Worm (Caenorhabditis elegans): ENCODE results near the gene Y45F10D.7.

Y45F10D.7 gene

DNA sequence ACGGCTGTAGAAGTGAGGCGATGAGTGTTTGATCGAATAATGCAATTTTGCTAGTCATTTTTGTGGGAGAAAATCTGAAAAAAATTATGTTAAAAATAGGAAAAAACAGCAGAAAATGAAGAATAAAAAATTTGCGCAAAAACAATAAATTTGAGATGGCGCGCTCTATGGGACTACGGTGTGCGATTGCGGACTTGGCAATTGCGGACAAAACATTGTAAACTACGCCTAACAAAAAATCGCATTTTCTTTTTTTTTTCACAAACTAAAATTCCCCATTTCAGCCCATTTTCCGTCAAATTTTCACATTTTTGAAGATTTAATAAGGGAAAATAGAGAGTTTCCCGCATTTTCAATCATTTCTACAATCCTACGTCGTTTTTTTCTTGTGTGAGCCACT is at the start of gene Y45F10D.7, which contains the start of gene sas-6:
Gene Y45F10D.7 (plus strand): TSS at position 256 of the 400 bp plus-strand sequence.
Gene sas-6 (minus strand): TSS at position 80 of the 400 bp plus-strand sequence.
- no peak for TF ChIP-seq ztf-11 (tag; optimal IDR thresholded peaks at IDR 0.05)
- TF ChIP-seq ceh-28 (tag; optimal IDR thresholded peaks at IDR 0.05) = no peak
- TF ChIP-seq nhr-76 (tag; optimal IDR thresholded peaks at IDR 0.05) = no peak
- TF ChIP-seq elt-2 (tag; optimal IDR thresholded peaks at IDR 0.05) = peak; percentile 5
- TF ChIP-seq aly-2 (tag; optimal IDR thresholded peaks at IDR 0.05) = no peak
- peak; percentile 54 for TF ChIP-seq lin-39 (tag; optimal IDR thresholded peaks at IDR 0.05)
- TF ChIP-seq egl-5 (tag; optimal IDR thresholded peaks at IDR 0.05) = peak; percentile 86
- no peak for TF ChIP-seq mml-1 (tag; optimal IDR thresholded peaks at IDR 0.05)
- no peak for TF ChIP-seq fkh-2 (tag; optimal IDR thresholded peaks at IDR 0.05)
- peak; percentile 12 for TF ChIP-seq lsy-12 (tag; optimal IDR thresholded peaks at IDR 0.05)
- no peak for TF ChIP-seq ztf-4 (tag; optimal IDR thresholded peaks at IDR 0.05)
- TF ChIP-seq R02D3.7 (tag; optimal IDR thresholded peaks at IDR 0.05) = peak; percentile 24
- TF ChIP-seq ceh-9 (tag; optimal IDR thresholded peaks at IDR 0.05) = no peak
- no peak for TF ChIP-seq nhr-67 (tag; optimal IDR thresholded peaks at IDR 0.05)
- no peak for TF ChIP-seq ama-1 (optimal IDR thresholded peaks at IDR 0.05)
- TF ChIP-seq ZK546.5 (tag; optimal IDR thresholded peaks at IDR 0.05) = no peak
- no peak for TF ChIP-seq unc-39 (tag; optimal IDR thresholded peaks at IDR 0.05)
- TF ChIP-seq jun-1 (tag; optimal IDR thresholded peaks at IDR 0.05) = no peak
- TF ChIP-seq tbx-2 (tag; optimal IDR thresholded peaks at IDR 0.05) = no peak
- no peak for TF ChIP-seq egl-27 (tag; optimal IDR thresholded peaks at IDR 0.05)
- no peak for TF ChIP-seq fos-1 (tag; optimal IDR thresholded peaks at IDR 0.05)
- TF ChIP-seq nhr-237 (tag; optimal IDR thresholded peaks at IDR 0.05) = no peak
- no peak for TF ChIP-seq fkh-10 (GFP tag; optimal IDR thresholded peaks at IDR 0.05)
- TF ChIP-seq zag-1 (tag; optimal IDR thresholded peaks at IDR 0.05) = no peak
- peak; percentile 81 for TF ChIP-seq lin-15B (tag; optimal IDR thresholded peaks at IDR 0.05)
- TF ChIP-seq elt-1 (tag; optimal IDR thresholded peaks at IDR 0.05) = no peak
- TF ChIP-seq pqm-1 (tag; optimal IDR thresholded peaks at IDR 0.05) = peak; percentile 5
- TF ChIP-seq hmg-11 (tag; optimal IDR thresholded peaks at IDR 0.05) = peak; percentile 74
- TF ChIP-seq nhr-12 (tag; optimal IDR thresholded peaks at IDR 0.05) = no peak
- TF ChIP-seq pha-4 (tag; optimal IDR thresholded peaks at IDR 0.05) = peak; percentile 81
- TF ChIP-seq skn-1 (tag; optimal IDR thresholded peaks at IDR 0.05) = peak; percentile 11
- no peak for TF ChIP-seq nhr-43 (tag; optimal IDR thresholded peaks at IDR 0.05; ENCODE audit: poor library complexity, severe bottlenecking)
- TF ChIP-seq nhr-25 (tag; optimal IDR thresholded peaks at IDR 0.05) = peak; percentile 61
- TF ChIP-seq eor-1 (tag; optimal IDR thresholded peaks at IDR 0.05) = no peak
- peak; percentile 75 for TF ChIP-seq snpc-4 (tag; optimal IDR thresholded peaks at IDR 0.05)
- no peak for TF ChIP-seq ceh-82 (tag; optimal IDR thresholded peaks at IDR 0.05)
- peak; percentile 94 for TF ChIP-seq nfya-1 (tag; optimal IDR thresholded peaks at IDR 0.05; ENCODE audit: insufficient read depth)
- TF ChIP-seq nhr-28 (tag; optimal IDR thresholded peaks at IDR 0.05) = no peak
- TF ChIP-seq nhr-23 (tag; optimal IDR thresholded peaks at IDR 0.05) = peak; percentile 59
- no peak for TF ChIP-seq nhr-77 (tag; optimal IDR thresholded peaks at IDR 0.05)
- TF ChIP-seq unc-62 (GFP tag; optimal IDR thresholded peaks at IDR 0.05) = no peak
- TF ChIP-seq elt-3 (tag; optimal IDR thresholded peaks at IDR 0.05) = no peak
- no peak for TF ChIP-seq ceh-16 (tag; optimal IDR thresholded peaks at IDR 0.05)
- TF ChIP-seq mdl-1 (tag; optimal IDR thresholded peaks at IDR 0.05) = no peak
- no peak for TF ChIP-seq nhr-11 (tag; optimal IDR thresholded peaks at IDR 0.05)
- TF ChIP-seq sea-2 (GFP tag; optimal IDR thresholded peaks at IDR 0.05) = no peak
- TF ChIP-seq daf-12 (tag; optimal IDR thresholded peaks at IDR 0.05) = no peak

DNA sequence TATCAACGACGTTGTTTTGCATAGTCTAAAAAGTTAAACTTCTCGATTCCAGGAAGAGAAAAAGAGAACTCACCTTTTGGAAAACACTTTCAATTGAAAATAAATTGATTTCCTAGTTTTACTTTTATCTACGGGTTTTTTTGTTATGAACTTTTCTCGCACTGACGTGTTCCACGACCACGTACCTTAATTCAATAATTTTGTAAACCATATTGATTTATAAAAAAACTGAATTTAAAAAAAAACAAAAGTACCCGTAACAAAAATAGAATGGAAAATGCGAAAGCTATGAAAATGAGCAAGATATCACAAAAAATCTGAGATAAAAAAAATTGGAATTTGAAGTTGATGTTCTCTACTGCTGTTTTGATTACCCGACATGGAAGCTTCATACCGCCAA is 46.5 kb upstream of the Y45F10D.7 start, which contains the start of gene C47A4.3:
Gene C47A4.3 (minus strand): TSS at position 101 of the 400 bp plus-strand sequence.
- TF ChIP-seq mdl-1 (tag; optimal IDR thresholded peaks at IDR 0.05) (no peak), ztf-4 (tag; optimal IDR thresholded peaks at IDR 0.05) (no peak), daf-12 (tag; optimal IDR thresholded peaks at IDR 0.05) (no peak), tbx-2 (tag; optimal IDR thresholded peaks at IDR 0.05) (no peak), unc-39 (tag; optimal IDR thresholded peaks at IDR 0.05) (no peak), snpc-4 (tag; optimal IDR thresholded peaks at IDR 0.05) (no peak), lin-39 (tag; optimal IDR thresholded peaks at IDR 0.05) (no peak), nhr-43 (tag; optimal IDR thresholded peaks at IDR 0.05; ENCODE audit: poor library complexity, severe bottlenecking) (no peak), ama-1 (optimal IDR thresholded peaks at IDR 0.05) (no peak), pqm-1 (tag; optimal IDR thresholded peaks at IDR 0.05) (no peak), ceh-9 (tag; optimal IDR thresholded peaks at IDR 0.05) (no peak), fkh-10 (GFP tag; optimal IDR thresholded peaks at IDR 0.05) (no peak), nhr-12 (tag; optimal IDR thresholded peaks at IDR 0.05) (no peak), ZK546.5 (tag; optimal IDR thresholded peaks at IDR 0.05) (no peak), egl-5 (tag; optimal IDR thresholded peaks at IDR 0.05) (no peak)

All from whole organism, L3 larva.